Fruit fly (Drosophila melanogaster): ENCODE data around the gene CG13678.

Gene CG13678

dm6 chr3L:8185263-8186227 is 36.4 kb upstream of the CG13678 start (continued):
- TF ChIP-seq dsx (GFP tag; optimal IDR thresholded peaks at IDR 0.05; ENCODE audit: poor library complexity, severe bottlenecking) = peak; percentile 36
- TF ChIP-seq CG8632 (GFP tag; optimal IDR thresholded peaks at IDR 0.05) = peak; percentile 50
- TF ChIP-seq Met (GFP tag; optimal IDR thresholded peaks at IDR 0.05) = no peak
- TF ChIP-seq CG4318 (GFP tag; optimal IDR thresholded peaks at IDR 0.05) = peak; percentile 13
- peak; percentile 14 for TF ChIP-seq dac (GFP tag; optimal IDR thresholded peaks at IDR 0.05)
- peak; percentile 79 for TF ChIP-seq OdsH (GFP tag; optimal IDR thresholded peaks at IDR 0.05)
- peak; percentile 28 for TF ChIP-seq CG31627 (GFP tag; optimal IDR thresholded peaks at IDR 0.05)
- TF ChIP-seq Gug (GFP tag; IDR thresholded peaks at IDR 0.05) = peak; percentile 64
- peak; percentile 58 for TF ChIP-seq vri (GFP tag; optimal IDR thresholded peaks at IDR 0.05)
- TF ChIP-seq CG10669 (GFP tag; optimal IDR thresholded peaks at IDR 0.05) = peak; percentile 67
- peak; percentile 43 for TF ChIP-seq lz (GFP tag; optimal IDR thresholded peaks at IDR 0.05)
- peak; percentile 60 for TF ChIP-seq achi (GFP tag; optimal IDR thresholded peaks at IDR 0.05)
- peak; percentile 94 for TF ChIP-seq Eip78C (GFP tag)
- TF ChIP-seq ss (GFP tag; optimal IDR thresholded peaks at IDR 0.05) = peak in 1 of 2 experiments; percentile 13
- TF ChIP-seq CG32006 (GFP tag; optimal IDR thresholded peaks at IDR 0.05) = peak; percentile 75
- no peak for TF ChIP-seq Eip93F (GFP tag; optimal IDR thresholded peaks at IDR 0.05)
- TF ChIP-seq CG6808 (GFP tag; optimal IDR thresholded peaks at IDR 0.05) = peak; percentile 45
- no peak for TF ChIP-seq CG6854 (GFP tag; optimal IDR thresholded peaks at IDR 0.05)
- 0 out of 2 replicates have a peak, but pooled peaks have one; percentile 55 for TF ChIP-seq CG15336 (GFP tag; IDR thresholded peaks at IDR 0.05)
- TF ChIP-seq Hr4 (GFP tag; optimal IDR thresholded peaks at IDR 0.05) = peak; percentile 74
- peak; percentile 51 for TF ChIP-seq CG11902 (GFP tag; optimal IDR thresholded peaks at IDR 0.05)
- peak; percentile 40 for TF ChIP-seq Lpt (GFP tag; optimal IDR thresholded peaks at IDR 0.05)
- TF ChIP-seq esn (GFP tag; optimal IDR thresholded peaks at IDR 0.05) = peak; percentile 53
- TF ChIP-seq pdm3 (GFP tag; optimal IDR thresholded peaks at IDR 0.05) = peak; percentile 68
- no peak for TF ChIP-seq Smox (GFP tag; optimal IDR thresholded peaks at IDR 0.05)
- no peak for TF ChIP-seq Sox102F (GFP tag; optimal IDR thresholded peaks at IDR 0.05)
- TF ChIP-seq Hr39 (GFP tag; optimal IDR thresholded peaks at IDR 0.05) = peak; percentile 52
- peak; percentile 44 for TF ChIP-seq CG1621 (tag; optimal IDR thresholded peaks at IDR 0.05)
- TF ChIP-seq Ets21C (GFP tag; optimal IDR thresholded peaks at IDR 0.05) = peak; percentile 21
- peak; percentile 50 for TF ChIP-seq CG10631 (GFP tag; optimal IDR thresholded peaks at IDR 0.05)
- peak; percentile 57 for TF ChIP-seq CG11762 (GFP tag; optimal IDR thresholded peaks at IDR 0.05; ENCODE audit: insufficient read depth)
- TF ChIP-seq acj6 (GFP tag; optimal IDR thresholded peaks at IDR 0.05) = peak; percentile 74
- TF ChIP-seq fkh (GFP tag; optimal IDR thresholded peaks at IDR 0.05) = peak; percentile 74

dm6 chr3L:8186627-8187396 is 35.1 kb upstream of the CG13678 start, which contains the start of the genes ERR and Atg18a:
TSS of gene ERR (minus strand) at chr3L:8186671.
TSS of gene Atg18a (plus strand) at chr3L:8186857.
- TF ChIP-seq CG8119 (GFP tag; IDR thresholded peaks at IDR 0.05) = peak; percentile 75
- no peak for TF ChIP-seq pdm3 (GFP tag; optimal IDR thresholded peaks at IDR 0.05)
- peak; percentile 88 for TF ChIP-seq esn (GFP tag; optimal IDR thresholded peaks at IDR 0.05)
- peak; percentile 95 for TF ChIP-seq CG31627 (GFP tag; optimal IDR thresholded peaks at IDR 0.05)
- peak; percentile 91 for TF ChIP-seq CG11902 (GFP tag; optimal IDR thresholded peaks at IDR 0.05)
- TF ChIP-seq spab (GFP tag; optimal IDR thresholded peaks at IDR 0.05) = no peak
- no peak for TF ChIP-seq CG16779 (tag; optimal IDR thresholded peaks at IDR 0.05)
- TF ChIP-seq CG6276 (GFP tag; optimal IDR thresholded peaks at IDR 0.05) = no peak
- TF ChIP-seq CG10669 (GFP tag; optimal IDR thresholded peaks at IDR 0.05) = no peak
- TF ChIP-seq CG6792 (GFP tag; optimal IDR thresholded peaks at IDR 0.05) = peak; percentile 80
- peak; percentile 85 for TF ChIP-seq CG4318 (GFP tag; optimal IDR thresholded peaks at IDR 0.05)
- TF ChIP-seq CG7368 (GFP tag; optimal IDR thresholded peaks at IDR 0.05) = peak; percentile 75
- TF ChIP-seq Lpt (GFP tag; optimal IDR thresholded peaks at IDR 0.05) = peak; percentile 73
- peak; percentile 73 for TF ChIP-seq dac (GFP tag; optimal IDR thresholded peaks at IDR 0.05)
- peak; percentile 76; the same call in 1 of the 2 replicates for TF ChIP-seq CG11294 (GFP tag; IDR thresholded peaks at IDR 0.05)
- peak; percentile 89 for TF ChIP-seq CG32006 (GFP tag; optimal IDR thresholded peaks at IDR 0.05)
- peak; percentile 86 for TF ChIP-seq Eip75B (GFP tag; optimal IDR thresholded peaks at IDR 0.05)
- TF ChIP-seq ss (GFP tag; optimal IDR thresholded peaks at IDR 0.05) = peak in 1 of 2 experiments; percentile 67
- TF ChIP-seq Ets96B (tag; optimal IDR thresholded peaks at IDR 0.05) = peak; percentile 75
- peak; percentile 82 for TF ChIP-seq Gug (GFP tag; IDR thresholded peaks at IDR 0.05)
- peak; percentile 85 for TF ChIP-seq CG3919 (GFP tag; optimal IDR thresholded peaks at IDR 0.05)
- TF ChIP-seq CG6854 (GFP tag; optimal IDR thresholded peaks at IDR 0.05) = peak; percentile 20
- peak; percentile 93 for TF ChIP-seq CG10631 (GFP tag; optimal IDR thresholded peaks at IDR 0.05)
- peak; percentile 87 for TF ChIP-seq Ets21C (GFP tag; optimal IDR thresholded peaks at IDR 0.05)
- TF ChIP-seq Met (GFP tag; optimal IDR thresholded peaks at IDR 0.05) = peak; percentile 88
- peak; percentile 78 for TF ChIP-seq topi (GFP tag; optimal IDR thresholded peaks at IDR 0.05)
- TF ChIP-seq achi (GFP tag; optimal IDR thresholded peaks at IDR 0.05) = peak; percentile 82
